Worm (Caenorhabditis elegans) whole organism, L4 larva: Measurements from ENCODE around the gene fbxa-61.

ENCODE experiments used
- D1046.2 ChIP-seq: fragments of 200-800 bp; sonication (Bioruptor generic); IDR thresholded peaks from 2 replicates; pipeline ENCODE4 v1.3.6; 2022; ENCODE audit warnings: missing genetic modification characterization, missing compliant biosample characterization
- dpl-1 ChIP-seq: fragments of 150-350 bp; optimal IDR thresholded peaks from 2 replicates; lab custom pipeline; 2014; ENCODE audit warnings: missing biosample characterization, missing genetic modification reagents, missing genetic modification characterization
- egl-27 ChIP-seq: sonication (generic microtip); optimal IDR thresholded peaks from 3 replicates; lab custom pipeline; 2017; ENCODE audit warnings: missing biosample characterization, missing genetic modification reagents, missing genetic modification characterization
- hlh-11 ChIP-seq: fragments of 200-800 bp; sonication (Bioruptor generic); optimal IDR thresholded peaks from 2 replicates; lab custom pipeline; 2018; ENCODE audit warnings: mild to moderate bottlenecking, missing genetic modification characterization, missing compliant biosample characterization
- lir-3 ChIP-seq: sonication (generic microtip); optimal IDR thresholded peaks from 2 replicates; lab custom pipeline; 2016; ENCODE audit warnings: mild to moderate bottlenecking, missing genetic modification characterization, missing compliant biosample characterization
- madf-9 ChIP-seq: fragments of 200-800 bp; sonication (Bioruptor generic); conservative IDR thresholded peaks from 2 replicates; pipeline ENCODE4 v1.3.6; 2022; ENCODE audit warnings: missing genetic modification reagents, missing genetic modification characterization, missing compliant biosample characterization
- sdz-12 ChIP-seq: fragments of 200-800 bp; sonication (Bioruptor generic); optimal IDR thresholded peaks from 2 replicates; lab custom pipeline; 2018; ENCODE audit warnings: mild to moderate bottlenecking, missing genetic modification characterization, missing compliant biosample characterization
- skn-1 ChIP-seq: fragments of 150-350 bp; optimal IDR thresholded peaks from 2 replicates; lab custom pipeline; 2014; ENCODE audit warnings: missing biosample characterization, missing genetic modification characterization
- spr-1 ChIP-seq: sonication (generic microtip); optimal IDR thresholded peaks from 2 replicates; lab custom pipeline; 2016; ENCODE audit warnings: mild to moderate bottlenecking, missing genetic modification characterization, missing compliant biosample characterization
- spr-3 ChIP-seq: fragments of 200-800 bp; sonication (Bioruptor generic); optimal IDR thresholded peaks from 2 replicates; lab custom pipeline; 2018; ENCODE audit warnings: mild to moderate bottlenecking, missing genetic modification characterization, missing compliant biosample characterization
- unc-62 ChIP-seq, 3 experiments: fragments of 150-350 bp in 1 of 3; sonication (generic microtip); optimal IDR thresholded peaks in 2 of 3; peaks in 1 of 3; 1 replicate in 1 of 3; 2 replicates in 2 of 3; lab custom pipeline; 2014 to 2017; ENCODE audit warnings: missing biosample characterization in 3 of 3, missing genetic modification characterization in 3 of 3, missing genetic modification reagents in 3 of 3, missing genotype in 1 of 3

ce11 chrIII:1230174-1230573 is 8.7 kb upstream of the fbxa-61 start, which contains the start of gene pes-4:
- TF ChIP-seq spr-3 (GFP tag; lab: Kevin White, UChicago) (no peak), D1046.2 (GFP tag; lab: Robert Waterston, UW) (no peak), spr-1 (no peak), egl-27 (tag; lab: Kevin White, UChicago) (no peak), madf-9 (no peak), hlh-11 (tag; lab: Kevin White, UChicago) (no peak), lir-3 (tag; lab: Kevin White, UChicago) (no peak), dpl-1 (GFP tag; lab: Kevin White, UChicago) (no peak), sdz-12 (GFP tag; lab: Kevin White, UChicago) (no peak), skn-1 (tag; lab: Kevin White, UChicago) (no peak), unc-62 (GFP tag; optimal IDR thresholded peaks at IDR 0.05 in 1 of 2; lab: Kevin White, UChicago) (no peak), unc-62 (tag; optimal IDR thresholded peaks at IDR 0.05; lab: Kevin White, UChicago) (no peak)
